Worm (Caenorhabditis elegans) whole organism, L1 larva: ENCODE results near the gene nhr-201.

ENCODE experiments used
- C34B4.2 ChIP-seq: sonication (generic microtip); optimal IDR thresholded peaks from 2 replicates; lab custom pipeline; 2017; ENCODE audit warnings: mild to moderate bottlenecking, missing genetic modification characterization, missing compliant biosample characterization
- ama-1 ChIP-seq: fragments of 150-350 bp; optimal IDR thresholded peaks from 2 replicates; lab custom pipeline; 2014
- egl-27 ChIP-seq, 2 experiments: fragments of 150-350 bp in 1 of 2; sonication (generic microtip); optimal IDR thresholded peaks; 3 replicates each; lab custom pipeline; 2017 to 2018; ENCODE audit warnings: missing biosample characterization in 2 of 2, missing genetic modification characterization in 2 of 2, missing genetic modification reagents in 2 of 2
- ets-5 ChIP-seq: fragments of 200-800 bp; sonication (Bioruptor generic); IDR thresholded peaks from 2 replicates; pipeline ENCODE4 v1.3.6; 2022; ENCODE audit warnings: missing genetic modification characterization, missing compliant biosample characterization
- fos-1 ChIP-seq: fragments of 150-350 bp; optimal IDR thresholded peaks from 2 replicates; lab custom pipeline; 2014; ENCODE audit warnings: missing biosample characterization, missing genetic modification characterization
- lin-13 ChIP-seq: fragments of 150-350 bp; optimal IDR thresholded peaks from 2 replicates; lab custom pipeline; 2014; ENCODE audit warnings: missing biosample characterization, missing genetic modification reagents, missing genetic modification characterization
- nhr-237 ChIP-seq: fragments of 150-350 bp; optimal IDR thresholded peaks from 2 replicates; lab custom pipeline; 2014; ENCODE audit warnings: missing biosample characterization, missing genetic modification characterization
- nhr-85 ChIP-seq: sonication (generic microtip); peaks from one replicate; lab custom pipeline; 2016; ENCODE audit warnings: missing genetic modification characterization, inconsistent platforms, missing compliant biosample characterization
- snpc-4 ChIP-seq: fragments of 150-350 bp; optimal IDR thresholded peaks from 2 replicates; lab custom pipeline; 2014; ENCODE audit warnings: missing biosample characterization, missing genetic modification characterization
- unc-130 ChIP-seq: fragments of 150-350 bp; optimal IDR thresholded peaks from 2 replicates; lab custom pipeline; 2017; ENCODE audit warnings: missing biosample characterization, missing genetic modification characterization, inconsistent platforms
- unc-62 ChIP-seq: fragments of 150-350 bp; optimal IDR thresholded peaks from 2 replicates; lab custom pipeline; 2014; ENCODE audit warnings: missing biosample characterization, missing genetic modification reagents, missing genetic modification characterization
- zag-1 ChIP-seq: fragments of 150-350 bp; optimal IDR thresholded peaks from 2 replicates; lab custom pipeline; 2014; ENCODE audit warnings: missing biosample characterization, missing genetic modification characterization
- ztf-11 ChIP-seq, 2 experiments: sonication (generic microtip); optimal IDR thresholded peaks; 2 replicates each; lab custom pipeline; 2016 to 2017; ENCODE audit warnings: missing genetic modification characterization in 2 of 2, missing biosample characterization in 1 of 2, missing compliant biosample characterization in 1 of 2

ce11 chrV:432991-433390, 31.6 kb upstream of the nhr-201 start:
- TF ChIP-seq ets-5 (no peak), lin-13 (GFP tag; lab: Kevin White, UChicago) (no peak), unc-62 (GFP tag; lab: Kevin White, UChicago) (no peak), ztf-11 (tag; optimal IDR thresholded peaks at IDR 0.05; lab: Kevin White, UChicago) (no peak), zag-1 (tag; lab: Kevin White, UChicago) (no peak), fos-1 (tag; lab: Kevin White, UChicago) (no peak), unc-130 (tag; lab: Kevin White, UChicago) (no peak), C34B4.2 (tag; lab: Kevin White, UChicago) (no peak), nhr-85 (tag; lab: Kevin White, UChicago) (no peak), egl-27 (tag; optimal IDR thresholded peaks at IDR 0.05; lab: Kevin White, UChicago) (no peak), nhr-237 (tag; lab: Kevin White, UChicago) (no peak), snpc-4 (tag; lab: Kevin White, UChicago) (no peak), ama-1 (lab: Kevin White, UChicago) (no peak)
